Fruit fly (Drosophila melanogaster): ENCODE measurements around the gene CG15535.

DNA sequence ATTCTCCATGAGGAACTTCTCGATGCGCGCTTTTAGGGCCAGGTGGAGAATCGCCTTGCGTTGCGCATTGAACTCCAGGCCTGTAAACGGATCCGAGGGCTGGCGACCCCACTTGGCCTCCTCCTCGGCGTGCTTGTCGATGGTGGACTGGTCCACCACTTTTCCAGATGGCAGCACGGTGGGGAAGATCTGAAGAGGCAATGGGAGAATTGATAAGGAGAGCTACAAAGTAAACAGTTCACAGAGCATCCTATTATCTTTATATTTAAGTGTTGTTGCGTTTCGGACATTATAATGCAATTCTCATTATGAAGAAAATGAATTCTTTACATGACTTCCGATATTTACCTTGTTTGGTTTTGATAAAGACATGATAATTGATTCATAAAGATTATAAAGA, 2.9 kb upstream of the CG15535 start:
- TF ChIP-seq rn (GFP tag; IDR thresholded peaks at IDR 0.05): no peak
- no peak for TF ChIP-seq Snoo (tag; optimal IDR thresholded peaks at IDR 0.05)
- no peak for TF ChIP-seq CG8301 (tag; optimal IDR thresholded peaks at IDR 0.05)
- no peak for TF ChIP-seq CG14655 (GFP tag; optimal IDR thresholded peaks at IDR 0.05)
- TF ChIP-seq EcR (GFP tag; optimal IDR thresholded peaks at IDR 0.05): no peak
- no peak for TF ChIP-seq CG34367 (tag; optimal IDR thresholded peaks at IDR 0.05)
- no peak for TF ChIP-seq Pif1B (GFP tag; optimal IDR thresholded peaks at IDR 0.05)
- TF ChIP-seq CG15710 (tag; optimal IDR thresholded peaks at IDR 0.05): no peak
- no peak for TF ChIP-seq D1 (tag; optimal IDR thresholded peaks at IDR 0.05)
- no peak for TF ChIP-seq CG8159 (tag; optimal IDR thresholded peaks at IDR 0.05)

Measured in whole organism, pupa.